Worm (Caenorhabditis elegans) whole organism, L4 larva: ENCODE data around the gene clec-166.

Source experiments
- F37D6.2 ChIP-seq: sonication (generic microtip); optimal IDR thresholded peaks from 2 replicates; lab custom pipeline; 2016; ENCODE audit warnings: mild to moderate bottlenecking, missing genetic modification characterization, missing compliant biosample characterization
- T20F7.1 ChIP-seq: fragments of 200-800 bp; sonication (Bioruptor generic); optimal IDR thresholded peaks from 2 replicates; lab custom pipeline; 2018; ENCODE audit warnings: mild to moderate bottlenecking, missing genetic modification characterization, missing compliant biosample characterization
- Y48G9A.11 ChIP-seq: fragments of 200-800 bp; sonication (Bioruptor generic); IDR thresholded peaks from 2 replicates; pipeline ENCODE4 v1.3.6; 2022; ENCODE audit warnings: missing genetic modification reagents, missing genetic modification characterization, missing compliant biosample characterization
- ZK546.5 ChIP-seq, 2 experiments: sonication (generic microtip); optimal IDR thresholded peaks; 2 replicates each; lab custom pipeline; 2017; ENCODE audit warnings: missing biosample characterization in 2 of 2, missing genetic modification characterization in 2 of 2
- attf-4 ChIP-seq: sonication (generic microtip); optimal IDR thresholded peaks from 3 replicates; lab custom pipeline; 2017; ENCODE audit warnings: missing biosample characterization, missing genetic modification characterization
- ceh-20 ChIP-seq: fragments of 200-800 bp; sonication (Bioruptor generic); IDR thresholded peaks from 2 replicates; pipeline ENCODE4 v1.3.6; 2022; ENCODE audit warnings: missing genetic modification reagents, missing genetic modification characterization, missing compliant biosample characterization
- daf-16 ChIP-seq, 3 experiments: sonication (generic microtip); optimal IDR thresholded peaks; 2 replicates each; lab custom pipeline; 2016 to 2017; ENCODE audit warnings: missing genetic modification characterization in 3 of 3, missing genetic modification reagents in 3 of 3, mild to moderate bottlenecking in 2 of 3, missing compliant biosample characterization in 2 of 3, missing biosample characterization in 1 of 3, moderate library complexity in 1 of 3
- dmd-6 ChIP-seq: fragments of 200-800 bp; sonication (Bioruptor generic); IDR thresholded peaks from 2 replicates; pipeline ENCODE4 v1.3.6; 2022; ENCODE audit warnings: missing genetic modification reagents, missing genetic modification characterization, missing compliant biosample characterization
- dmd-8 ChIP-seq: fragments of 200-800 bp; sonication (Bioruptor generic); IDR thresholded peaks from 2 replicates; pipeline ENCODE4 v1.3.6; 2022; ENCODE audit warnings: missing genetic modification characterization, missing compliant biosample characterization
- dpl-1 ChIP-seq: fragments of 150-350 bp; optimal IDR thresholded peaks from 2 replicates; lab custom pipeline; 2014; ENCODE audit warnings: missing biosample characterization, missing genetic modification reagents, missing genetic modification characterization
- duxl-1 ChIP-seq: sonication (generic microtip); optimal IDR thresholded peaks from 2 replicates; lab custom pipeline; 2016; ENCODE audit warnings: mild to moderate bottlenecking, missing genetic modification characterization, moderate library complexity, missing compliant biosample characterization; ENCODE audit not compliant: poor library complexity
- dve-1 ChIP-seq: sonication (generic microtip); optimal IDR thresholded peaks from 2 replicates; lab custom pipeline; 2017; ENCODE audit warnings: antibody characterized with exemption, mild to moderate bottlenecking, missing genetic modification characterization, missing compliant biosample characterization; ENCODE audit not compliant: insufficient read depth
- hif-1 ChIP-seq, 2 experiments: sonication (generic microtip); optimal IDR thresholded peaks; 2 replicates each; lab custom pipeline; 2016 to 2017; ENCODE audit warnings: missing compliant biosample characterization in 2 of 2, missing genetic modification characterization in 2 of 2, missing genetic modification reagents in 2 of 2, missing genotype in 2 of 2, mild to moderate bottlenecking in 1 of 2
- hlh-11 ChIP-seq: fragments of 200-800 bp; sonication (Bioruptor generic); optimal IDR thresholded peaks from 2 replicates; lab custom pipeline; 2018; ENCODE audit warnings: mild to moderate bottlenecking, missing genetic modification characterization, missing compliant biosample characterization
- hlh-30 ChIP-seq: sonication (generic microtip); optimal IDR thresholded peaks from 2 replicates; lab custom pipeline; 2017; ENCODE audit warnings: antibody characterized with exemption, mild to moderate bottlenecking, missing genetic modification characterization, missing compliant biosample characterization; ENCODE audit not compliant: insufficient read depth
- lin-1 ChIP-seq: fragments of 200-800 bp; sonication (Bioruptor generic); IDR thresholded peaks from 2 replicates; pipeline ENCODE4 v1.3.6; 2022; ENCODE audit warnings: missing genetic modification reagents, missing genetic modification characterization, missing compliant biosample characterization
- lin-13 ChIP-seq: fragments of 150-350 bp; optimal IDR thresholded peaks from 2 replicates; lab custom pipeline; 2014; ENCODE audit warnings: missing biosample characterization, missing genetic modification reagents, missing genetic modification characterization
- lin-38 ChIP-seq: fragments of 200-800 bp; sonication (Bioruptor generic); IDR thresholded peaks from 2 replicates; pipeline ENCODE4 v1.3.6; 2022; ENCODE audit warnings: missing genetic modification reagents, missing genetic modification characterization, missing compliant biosample characterization
- lir-3 ChIP-seq: sonication (generic microtip); optimal IDR thresholded peaks from 2 replicates; lab custom pipeline; 2016; ENCODE audit warnings: mild to moderate bottlenecking, missing genetic modification characterization, missing compliant biosample characterization
- mdl-1 ChIP-seq, 2 experiments: fragments of 150-350 bp in 1 of 2; sonication (generic microtip) in 1 of 2; optimal IDR thresholded peaks; 2 replicates each; lab custom pipeline; 2014 to 2017; ENCODE audit warnings: missing biosample characterization in 2 of 2, missing genetic modification characterization in 2 of 2
- mep-1 ChIP-seq: fragments of 150-350 bp; sonication (generic microtip); optimal IDR thresholded peaks from 3 replicates; lab custom pipeline; 2014; ENCODE audit warnings: missing biosample characterization, missing genetic modification characterization
- mes-2 ChIP-seq: sonication (generic microtip); optimal IDR thresholded peaks from 2 replicates; lab custom pipeline; 2016; ENCODE audit warnings: missing genotype, mild to moderate bottlenecking, missing genetic modification characterization, missing compliant biosample characterization; ENCODE audit not compliant: poor library complexity, severe bottlenecking
- mxl-3 ChIP-seq: fragments of 200-800 bp; sonication (Bioruptor generic); optimal IDR thresholded peaks from 2 replicates; lab custom pipeline; 2018; ENCODE audit warnings: mild to moderate bottlenecking, missing genetic modification characterization, missing compliant biosample characterization
- nhr-28 ChIP-seq: fragments of 150-350 bp; optimal IDR thresholded peaks from 2 replicates; lab custom pipeline; 2014; ENCODE audit warnings: missing biosample characterization, missing genetic modification characterization
- nhr-77 ChIP-seq: fragments of 150-350 bp; optimal IDR thresholded peaks from 2 replicates; lab custom pipeline; 2014; ENCODE audit warnings: missing biosample characterization, missing genetic modification characterization
- php-3 ChIP-seq: fragments of 200-800 bp; sonication (Bioruptor generic); IDR thresholded peaks from 2 replicates; pipeline ENCODE4 v1.3.6; 2022; ENCODE audit warnings: missing genetic modification reagents, missing genetic modification characterization, missing compliant biosample characterization
- pqm-1 ChIP-seq: sonication (generic microtip); optimal IDR thresholded peaks from 2 replicates; lab custom pipeline; 2017; ENCODE audit warnings: missing biosample characterization, missing genetic modification characterization
- rbr-2 ChIP-seq: sonication (generic microtip); optimal IDR thresholded peaks from 2 replicates; lab custom pipeline; 2016; ENCODE audit warnings: missing genotype, missing genetic modification characterization, missing compliant biosample characterization
- sdz-12 ChIP-seq: fragments of 200-800 bp; sonication (Bioruptor generic); optimal IDR thresholded peaks from 2 replicates; lab custom pipeline; 2018; ENCODE audit warnings: mild to moderate bottlenecking, missing genetic modification characterization, missing compliant biosample characterization
- snpc-1.2 ChIP-seq: fragments of 200-800 bp; sonication (Bioruptor generic); IDR thresholded peaks from 2 replicates; pipeline ENCODE4 v1.3.6; 2022; ENCODE audit warnings: missing genetic modification reagents, missing genetic modification characterization, missing compliant biosample characterization
- spr-3 ChIP-seq: fragments of 200-800 bp; sonication (Bioruptor generic); optimal IDR thresholded peaks from 2 replicates; lab custom pipeline; 2018; ENCODE audit warnings: mild to moderate bottlenecking, missing genetic modification characterization, missing compliant biosample characterization
- tag-97 ChIP-seq: fragments of 200-800 bp; sonication (Bioruptor generic); IDR thresholded peaks from 2 replicates; pipeline ENCODE4 v1.3.6; 2022; ENCODE audit warnings: missing genetic modification characterization, missing compliant biosample characterization
- vab-7 ChIP-seq: fragments of 200-800 bp; sonication (Bioruptor generic); IDR thresholded peaks from 2 replicates; pipeline ENCODE4 v1.3.6; 2022; ENCODE audit warnings: missing genetic modification reagents, missing genetic modification characterization, missing compliant biosample characterization
- zag-1 ChIP-seq: fragments of 150-350 bp; optimal IDR thresholded peaks from 2 replicates; lab custom pipeline; 2014; ENCODE audit warnings: missing biosample characterization, missing genetic modification characterization
- zfp-3 ChIP-seq: fragments of 200-800 bp; sonication (Bioruptor generic); conservative IDR thresholded peaks from 2 replicates; pipeline ENCODE4 v1.3.6; 2022; ENCODE audit warnings: missing genetic modification reagents, missing genetic modification characterization, missing compliant biosample characterization
- zip-2 ChIP-seq: fragments of 150-350 bp; optimal IDR thresholded peaks from 2 replicates; lab custom pipeline; 2014; ENCODE audit warnings: missing biosample characterization, missing genetic modification characterization
- ztf-7 ChIP-seq: fragments of 150-350 bp; optimal IDR thresholded peaks from 2 replicates; lab custom pipeline; 2014; ENCODE audit warnings: missing biosample characterization, missing genetic modification characterization

The clec-166 gene

DNA sequence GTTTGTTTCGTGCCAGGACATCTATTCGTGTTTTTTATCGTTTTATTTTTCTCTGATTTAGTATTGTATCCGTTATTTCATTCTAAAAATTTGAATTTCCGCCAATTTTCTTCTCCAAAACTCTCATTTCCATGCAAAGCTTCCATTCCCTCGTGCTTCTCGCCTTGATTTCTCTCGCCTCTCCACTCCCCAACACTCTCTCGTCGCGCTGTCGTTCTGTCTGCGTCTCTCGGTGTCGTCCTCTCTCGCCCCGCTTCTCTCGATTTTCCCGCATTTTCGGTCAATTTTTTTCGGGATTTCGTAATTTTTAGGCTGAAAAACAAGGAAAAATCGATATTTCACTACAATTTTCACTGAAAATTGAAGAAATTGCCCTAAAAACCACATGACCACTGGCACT is 23.4 kb upstream of the clec-166 start, which contains the start of gene C09E9.1 (continued):
- TF ChIP-seq dve-1 (tag; lab: Kevin White, UChicago), result peak; percentile 71
- peak; percentile 54; the same call in 1 of the 2 replicates for TF ChIP-seq Y48G9A.11 (GFP tag; lab: Robert Waterston, UW)
- TF ChIP-seq dpl-1 (GFP tag; lab: Kevin White, UChicago), result peak; percentile 79
- peak; percentile 48 for TF ChIP-seq mes-2 (tag; lab: Kevin White, UChicago)
- TF ChIP-seq mxl-3 (GFP tag; lab: Kevin White, UChicago), result peak; percentile 76
- peak; percentile 50 for TF ChIP-seq rbr-2 (tag; lab: Kevin White, UChicago)
- TF ChIP-seq ztf-7, result peak; percentile 13
- TF ChIP-seq zag-1 (tag; lab: Kevin White, UChicago), result no peak
- peak; percentile 63 for TF ChIP-seq mep-1
- TF ChIP-seq lin-13, result peak; percentile 50
- peak in 1 of 2 experiments; percentile 33 for TF ChIP-seq hif-1 (tag; optimal IDR thresholded peaks at IDR 0.05; lab: Kevin White, UChicago)
- TF ChIP-seq mdl-1 (tag; optimal IDR thresholded peaks at IDR 0.05; lab: Kevin White, UChicago), result peak; percentile 95 to 99
- TF ChIP-seq, all 104 proteins: peak for 26

DNA sequence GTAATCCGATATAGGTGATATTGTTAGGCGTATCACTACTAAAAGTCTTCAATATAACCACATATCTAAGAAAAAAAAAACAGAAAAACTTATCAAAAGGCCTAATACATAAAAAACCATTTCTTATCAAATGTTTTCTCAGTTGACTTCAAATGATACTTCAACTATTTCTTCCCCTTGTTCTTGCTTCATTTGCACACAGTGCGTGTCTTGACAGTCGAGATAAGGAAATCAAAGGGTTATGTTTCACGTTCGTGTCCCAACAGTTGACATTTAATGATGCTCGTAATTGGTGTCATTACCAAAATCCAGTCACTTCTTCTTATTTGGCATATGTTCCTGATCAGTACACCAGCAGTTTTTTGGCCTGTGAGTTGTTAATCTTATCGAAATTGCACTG is 15.6 kb upstream of the clec-166 start, which contains the start of gene clec-170:
TSS of gene clec-170 (plus strand) at position 143 of the 400 bp plus-strand sequence.
- TF ChIP-seq duxl-1 (tag; lab: Kevin White, UChicago) (no peak), pqm-1 (tag; lab: Kevin White, UChicago) (peak; percentile 81), nhr-28 (tag; lab: Kevin White, UChicago) (peak; percentile 56), dmd-6 (GFP tag; lab: Robert Waterston, UW) (peak; percentile 58)
- TF ChIP-seq, all 104 proteins: peak for 3

- TF ChIP-seq snpc-1.2 (GFP tag; lab: Robert Waterston, UW), result no peak
- TF ChIP-seq attf-4 (tag; lab: Kevin White, UChicago), result no peak
- peak; percentile 63 for TF ChIP-seq hlh-11 (tag; lab: Kevin White, UChicago)
- TF ChIP-seq daf-16 (GFP tag; optimal IDR thresholded peaks at IDR 0.05; lab: Kevin White, UChicago), result no peak
- TF ChIP-seq daf-16 (tag; optimal IDR thresholded peaks at IDR 0.05; lab: Kevin White, UChicago), result peak; percentile 71
- TF ChIP-seq lin-38 (GFP tag; lab: Robert Waterston, UW), result no peak
- TF ChIP-seq tag-97 (GFP tag; lab: Robert Waterston, UW), result no peak
- TF ChIP-seq sdz-12 (GFP tag; lab: Kevin White, UChicago), result no peak
- TF ChIP-seq vab-7, result no peak
- no peak for TF ChIP-seq spr-3 (GFP tag; lab: Kevin White, UChicago)
- no peak for TF ChIP-seq ZK546.5 (tag; optimal IDR thresholded peaks at IDR 0.05; lab: Kevin White, UChicago)
- peak; percentile 78 for TF ChIP-seq nhr-28 (tag; lab: Kevin White, UChicago)
- TF ChIP-seq F37D6.2 (tag; lab: Kevin White, UChicago), result no peak
- TF ChIP-seq dmd-6 (GFP tag; lab: Robert Waterston, UW), result peak; percentile 85
- TF ChIP-seq php-3 (GFP tag; lab: Robert Waterston, UW), result peak; percentile 68
- peak; percentile 73 for TF ChIP-seq nhr-77
- peak; percentile 98 for TF ChIP-seq pqm-1 (tag; lab: Kevin White, UChicago)
- TF ChIP-seq lin-1 (GFP tag; lab: Robert Waterston, UW), result 0 out of 2 replicates have a peak, but pooled peaks have one; percentile 11
- peak; percentile 67 for TF ChIP-seq dve-1 (tag; lab: Kevin White, UChicago)
Observed at ce11 chrIV:1266138-1266537, 15.0 kb upstream of the clec-166 start.

ce11 chrIV:1264928-1265327 is 13.8 kb upstream of the clec-166 start, which contains the start of gene F38A1.13:
Gene F38A1.13, plus strand, starts transcription at chrIV:1265228.
- TF ChIP-seq F37D6.2 (tag; lab: Kevin White, UChicago) (no peak), dve-1 (tag; lab: Kevin White, UChicago) (no peak), zfp-3 (GFP tag; lab: Robert Waterston, UW) (no peak), dmd-8 (GFP tag; lab: Robert Waterston, UW) (no peak), ceh-20 (no peak), hlh-30 (tag; lab: Kevin White, UChicago) (no peak), lir-3 (no peak), T20F7.1 (GFP tag; lab: Kevin White, UChicago) (no peak), nhr-28 (tag; lab: Kevin White, UChicago) (no peak), zip-2 (tag; lab: Kevin White, UChicago) (no peak)
- TF ChIP-seq, all 104 proteins: peak for 0
